Worm (Caenorhabditis elegans): Measurements from ENCODE around the gene ufd-3.

The ufd-3 gene

DNA sequence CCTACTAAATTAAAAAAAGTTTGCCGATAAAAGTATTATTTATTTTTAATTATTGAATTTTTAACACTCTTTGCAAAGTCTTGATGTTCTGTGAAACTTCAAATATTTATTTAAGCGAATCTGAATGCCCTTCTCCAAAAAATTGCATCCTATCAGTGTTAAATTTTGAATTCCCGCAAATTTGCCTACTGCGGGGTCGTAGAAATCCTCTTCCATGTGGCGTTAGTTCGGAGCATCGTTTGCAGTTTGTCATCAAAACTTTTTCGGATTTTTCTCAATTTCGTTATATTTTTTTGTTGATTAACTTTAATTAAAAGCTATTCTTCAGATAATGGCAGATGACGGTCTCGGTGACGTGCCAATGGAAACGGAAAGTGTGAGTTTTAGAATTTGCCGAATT, at the start of gene ufd-3:
Gene ufd-3 (plus strand): TSS at position 324 of the 400 bp plus-strand sequence.
- TF ChIP-seq nhr-237 (tag; optimal IDR thresholded peaks at IDR 0.05) (peak; percentile 37), elt-3 (tag; optimal IDR thresholded peaks at IDR 0.05) (peak in 5 of 6 experiments; percentile 8 to 95 (median 49)), efl-3 (GFP tag; optimal IDR thresholded peaks at IDR 0.05) (no peak), zip-4 (GFP tag; optimal IDR thresholded peaks at IDR 0.05) (peak; percentile 45), irx-1 (tag; optimal IDR thresholded peaks at IDR 0.05) (peak; percentile 95), swsn-7 (tag; optimal IDR thresholded peaks at IDR 0.05) (peak; percentile 91), nhr-11 (tag; optimal IDR thresholded peaks at IDR 0.05) (peak; percentile 89), unc-62 (GFP tag; optimal IDR thresholded peaks at IDR 0.05) (no peak), mep-1 (tag; optimal IDR thresholded peaks at IDR 0.05) (peak; percentile 95), sox-4 (tag; optimal IDR thresholded peaks at IDR 0.05) (peak; percentile 92), aly-2 (tag; optimal IDR thresholded peaks at IDR 0.05) (peak; percentile 37), pax-3 (tag; optimal IDR thresholded peaks at IDR 0.05) (peak; percentile 90), nhr-20 (tag; optimal IDR thresholded peaks at IDR 0.05) (peak; percentile 93), blmp-1 (tag; optimal IDR thresholded peaks at IDR 0.05) (peak; percentile 82), lsy-2 (tag; optimal IDR thresholded peaks at IDR 0.05) (peak; percentile 90 to 93), ceh-82 (tag; optimal IDR thresholded peaks at IDR 0.05) (peak; percentile 83 to 92 (median 88)), F16B12.6 (tag; optimal IDR thresholded peaks at IDR 0.05) (peak; percentile 59), ets-5 (GFP tag; IDR thresholded peaks at IDR 0.05) (no peak), skn-1 (tag; optimal IDR thresholded peaks at IDR 0.05) (peak; percentile 99), C16A3.4 (tag; optimal IDR thresholded peaks at IDR 0.05) (peak; percentile 93), nhr-47 (tag; optimal IDR thresholded peaks at IDR 0.05) (peak; percentile 93), lin-39 (tag; optimal IDR thresholded peaks at IDR 0.05) (peak; percentile 73), ztf-4 (tag; optimal IDR thresholded peaks at IDR 0.05) (peak; percentile 47), unc-86 (tag; optimal IDR thresholded peaks at IDR 0.05) (peak; percentile 85), C34B4.2 (tag; optimal IDR thresholded peaks at IDR 0.05) (no peak), zag-1 (tag; optimal IDR thresholded peaks at IDR 0.05) (peak; percentile 15), unc-130 (tag; optimal IDR thresholded peaks at IDR 0.05) (peak; percentile 93), ces-1 (GFP tag; optimal IDR thresholded peaks at IDR 0.05) (no peak), snpc-4 (tag; optimal IDR thresholded peaks at IDR 0.05) (peak; percentile 78), egl-13 (tag; optimal IDR thresholded peaks at IDR 0.05) (peak; percentile 92), dpl-1 (GFP tag; optimal IDR thresholded peaks at IDR 0.05) (peak; percentile 95 to 98 (median 97)), hpl-2 (GFP tag; optimal IDR thresholded peaks at IDR 0.05) (peak; percentile 12), isw-1 (GFP tag; IDR thresholded peaks at IDR 0.05) (peak; percentile 83), rnt-1 (tag; optimal IDR thresholded peaks at IDR 0.05) (peak; percentile 99), efl-1 (optimal IDR thresholded peaks at IDR 0.05) (peak; percentile 98 to 99), efl-1 (GFP tag; optimal IDR thresholded peaks at IDR 0.05 in 1 of 2) (peak; percentile 98 to 100), nhr-28 (tag; optimal IDR thresholded peaks at IDR 0.05) (no peak), lir-3 (tag; optimal IDR thresholded peaks at IDR 0.05; ENCODE audit: poor library complexity) (peak; percentile 97), ceh-88 (GFP tag; IDR thresholded peaks at IDR 0.05) (peak; percentile 76), fkh-8 (tag; optimal IDR thresholded peaks at IDR 0.05) (peak; percentile 86), ama-1 (optimal IDR thresholded peaks at IDR 0.05) (peak; percentile 15), mdl-1 (tag; optimal IDR thresholded peaks at IDR 0.05) (peak in 1 of 2 experiments; percentile 78), sptf-1 (tag; optimal IDR thresholded peaks at IDR 0.05) (no peak), nhr-77 (tag; optimal IDR thresholded peaks at IDR 0.05) (peak; percentile 48), jun-1 (tag; optimal IDR thresholded peaks at IDR 0.05) (peak; percentile 68), ceh-63 (GFP tag; optimal IDR thresholded peaks at IDR 0.05) (no peak), mef-2 (tag; optimal IDR thresholded peaks at IDR 0.05) (no peak), unc-30 (tag; optimal IDR thresholded peaks at IDR 0.05) (no peak), lin-14 (GFP tag; optimal IDR thresholded peaks at IDR 0.05) (peak; percentile 91), tbx-2 (tag; optimal IDR thresholded peaks at IDR 0.05) (peak; percentile 93), Y116A8C.19 (tag; optimal IDR thresholded peaks at IDR 0.05; ENCODE audit: borderline replicate concordance) (peak; percentile 80), nhr-85 (tag) (peak; percentile 95), egl-27 (tag; optimal IDR thresholded peaks at IDR 0.05) (no peak), hlh-17 (GFP tag; optimal IDR thresholded peaks at IDR 0.05; ENCODE audit: borderline replicate concordance) (no peak)
